Worm (Caenorhabditis elegans) whole organism, early embryonic: ENCODE measurements around the gene F13H8.3.

ENCODE experiments used
- ama-1 ChIP-seq: fragments of 150-350 bp; optimal IDR thresholded peaks from 2 replicates; lab custom pipeline; 2014
- flt-1 ChIP-seq: fragments of 200-800 bp; sonication (Bioruptor generic); IDR thresholded peaks from 2 replicates; pipeline ENCODE4 v1.3.6; 2022; ENCODE audit warnings: missing genetic modification characterization, missing compliant biosample characterization

ce11 chrII:6311459-6311858 is 47.7 kb downstream of the F13H8.3 start:
- no peak for TF ChIP-seq ama-1 (lab: Kevin White, UChicago)
- TF ChIP-seq flt-1 (GFP tag; lab: Robert Waterston, UW), result no peak
